Fruit fly (Drosophila melanogaster): ENCODE results near the gene CG46301.

DNA sequence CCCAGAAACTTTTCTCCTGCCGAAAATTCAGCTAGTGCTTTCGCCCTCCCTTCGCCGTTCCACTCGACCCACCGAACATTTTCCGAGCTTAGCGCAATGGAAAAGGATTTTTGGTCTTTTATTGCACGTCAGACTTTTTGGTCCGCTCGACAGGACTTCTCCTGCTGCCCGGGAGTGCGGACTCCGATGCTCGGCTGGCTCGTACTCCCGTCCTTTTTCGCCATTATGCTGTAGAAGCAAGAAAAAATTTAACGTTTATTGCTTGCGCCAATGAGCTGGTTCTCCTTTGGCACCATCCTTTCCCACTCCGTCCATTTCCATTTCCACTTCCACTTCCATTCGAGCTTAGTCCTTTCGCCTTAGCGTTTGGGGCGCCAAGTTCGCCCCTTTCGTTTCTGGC, 21.7 kb downstream of the CG46301 start:
- no peak for TF ChIP-seq insv (optimal IDR thresholded peaks at IDR 0.05)
- no peak for TF ChIP-seq ttk (optimal IDR thresholded peaks at IDR 0.05)
- no peak for TF ChIP-seq h (optimal IDR thresholded peaks at IDR 0.05)
- TF ChIP-seq Sin3A (optimal IDR thresholded peaks at IDR 0.05): no peak
- TF ChIP-seq Myc (optimal IDR thresholded peaks at IDR 0.05): no peak
